Fruit fly (Drosophila melanogaster): ENCODE measurements around the gene CG32036.

DNA sequence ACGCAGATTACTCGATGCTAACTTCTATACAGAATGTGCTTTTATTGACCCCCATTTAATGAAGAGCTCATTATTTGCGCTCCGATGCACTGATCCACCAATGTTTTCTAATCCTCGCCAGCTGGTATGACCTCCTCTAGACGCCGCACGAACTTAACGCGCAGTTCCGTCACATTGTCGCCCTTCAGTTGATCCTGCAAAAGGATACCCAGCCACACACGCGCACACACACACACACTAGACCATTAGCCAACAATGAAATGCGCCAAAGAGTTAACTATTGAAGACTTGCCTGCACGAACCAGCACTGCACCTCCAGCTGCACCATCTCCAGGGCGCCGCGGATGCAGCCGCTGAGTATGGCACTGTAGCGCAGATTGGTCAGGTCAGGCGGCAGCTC, 50.2 kb downstream of the CG32036 start:
- no peak for TF ChIP-seq EcR (GFP tag; optimal IDR thresholded peaks at IDR 0.05)
- TF ChIP-seq gl (tag; optimal IDR thresholded peaks at IDR 0.05): no peak
- no peak for TF ChIP-seq CG14655 (GFP tag; optimal IDR thresholded peaks at IDR 0.05)
- TF ChIP-seq fd96Ca (GFP tag; IDR thresholded peaks at IDR 0.05): no peak
- TF ChIP-seq CG9948 (tag; optimal IDR thresholded peaks at IDR 0.05): no peak
- no peak for TF ChIP-seq CG34367 (tag; optimal IDR thresholded peaks at IDR 0.05)
- no peak for TF ChIP-seq D1 (tag; optimal IDR thresholded peaks at IDR 0.05)
- TF ChIP-seq CG4496 (GFP tag; IDR thresholded peaks at IDR 0.05): no peak
- TF ChIP-seq Pif1B (GFP tag; optimal IDR thresholded peaks at IDR 0.05): no peak
- TF ChIP-seq CG32121 (GFP tag; IDR thresholded peaks at IDR 0.05): no peak
- TF ChIP-seq CG17806 (tag; optimal IDR thresholded peaks at IDR 0.05): no peak
- no peak for TF ChIP-seq CG8159 (tag; optimal IDR thresholded peaks at IDR 0.05)
